Worm (Caenorhabditis elegans) whole organism, L3 larva: ENCODE results near the gene C17F4.3.

Experiments
- ceh-82 ChIP-seq: fragments of 150-350 bp; optimal IDR thresholded peaks from 2 replicates; lab custom pipeline; 2014; ENCODE audit warnings: missing biosample characterization, missing genetic modification characterization
- elt-1 ChIP-seq: fragments of 150-350 bp; optimal IDR thresholded peaks from 2 replicates; lab custom pipeline; 2014; ENCODE audit warnings: missing biosample characterization, missing genetic modification characterization
- fkh-2 ChIP-seq: fragments of 150-350 bp; optimal IDR thresholded peaks from 2 replicates; lab custom pipeline; 2014; ENCODE audit warnings: missing biosample characterization, missing genetic modification reagents, missing genetic modification characterization
- nhr-11 ChIP-seq: fragments of 150-350 bp; optimal IDR thresholded peaks from 2 replicates; lab custom pipeline; 2014; ENCODE audit warnings: missing biosample characterization, missing genetic modification characterization
- nhr-28 ChIP-seq: fragments of 150-350 bp; optimal IDR thresholded peaks from 2 replicates; lab custom pipeline; 2014; ENCODE audit warnings: missing biosample characterization, missing genetic modification characterization
- nhr-77 ChIP-seq: fragments of 150-350 bp; optimal IDR thresholded peaks from 2 replicates; lab custom pipeline; 2014; ENCODE audit warnings: missing biosample characterization, missing genetic modification characterization
- ztf-4 ChIP-seq: fragments of 150-350 bp; optimal IDR thresholded peaks from 2 replicates; lab custom pipeline; 2014; ENCODE audit warnings: missing biosample characterization, missing genetic modification characterization

DNA sequence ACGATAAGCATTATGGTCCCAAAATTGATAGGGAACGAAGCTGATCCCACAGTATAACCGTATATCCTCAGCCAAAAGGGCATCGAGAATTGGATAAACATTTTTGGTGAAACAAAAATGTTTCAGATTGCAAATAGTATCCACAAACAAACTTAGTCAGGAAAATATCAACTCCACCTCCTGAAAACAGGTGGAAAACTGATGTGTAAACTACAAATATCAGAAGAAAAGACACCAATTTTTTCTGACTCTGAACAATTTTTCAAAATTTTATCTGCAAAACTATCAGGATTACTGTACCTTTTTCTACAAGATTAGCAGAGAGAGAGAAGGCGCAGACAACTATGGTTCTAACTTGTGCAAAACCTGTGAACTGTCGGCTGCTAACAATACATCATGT lies 37.8 kb upstream of the C17F4.3 start, which contains the start of gene sri-53:
- TF ChIP-seq fkh-2 (tag; lab: Kevin White, UChicago) (no peak), elt-1 (tag; lab: Kevin White, UChicago) (no peak), nhr-11 (tag; lab: Kevin White, UChicago) (no peak), nhr-28 (tag; lab: Kevin White, UChicago) (no peak), ceh-82 (tag; lab: Kevin White, UChicago) (no peak), nhr-77 (tag; lab: Kevin White, UChicago) (no peak), ztf-4 (tag; lab: Kevin White, UChicago) (no peak)
